Fruit fly (Drosophila melanogaster): ENCODE measurements around the gene cv.

cv gene

DNA sequence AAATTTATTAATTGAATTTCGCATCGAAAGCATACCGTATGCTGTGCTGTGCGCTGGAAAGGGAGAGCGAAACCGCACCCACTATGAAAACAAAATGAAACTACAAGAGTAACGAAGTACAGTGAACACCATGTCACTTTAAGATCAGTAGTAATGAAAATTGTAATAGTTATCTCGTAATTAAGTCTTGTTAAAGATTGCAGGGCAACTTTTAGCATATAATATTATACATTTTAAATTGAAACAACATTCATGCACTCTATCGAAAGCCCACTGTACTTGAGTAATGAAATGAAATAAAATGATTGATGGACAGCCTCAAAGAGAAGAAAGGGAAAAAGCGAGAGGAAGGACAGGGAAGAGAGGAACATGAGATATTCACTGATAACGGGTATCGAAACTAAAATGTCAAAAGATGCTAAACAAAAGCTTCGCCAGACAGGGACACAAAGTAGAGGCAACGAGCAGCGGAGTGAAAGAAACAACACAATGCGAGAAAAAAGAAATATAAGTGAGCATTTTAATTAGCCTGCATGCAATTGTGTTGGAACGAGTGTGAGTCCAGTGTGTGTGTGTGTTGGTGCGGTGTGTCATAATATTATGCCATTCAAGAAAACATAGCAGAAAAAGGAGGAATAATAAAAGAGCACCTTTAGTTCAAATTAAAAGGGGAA is 45.6 kb downstream of the cv start (continued):
- TF ChIP-seq onecut (GFP tag; IDR thresholded peaks at IDR 0.05) (peak; percentile 50), Dip3 (GFP tag; optimal IDR thresholded peaks at IDR 0.05) (peak; percentile 76), btn (GFP tag; optimal IDR thresholded peaks at IDR 0.05) (no peak), CG14441 (GFP tag; IDR thresholded peaks at IDR 0.05) (peak; percentile 83), Trl (optimal IDR thresholded peaks at IDR 0.05) (no peak), Trl (GFP tag; optimal IDR thresholded peaks at IDR 0.05) (peak; percentile 49), CG17912 (GFP tag; optimal IDR thresholded peaks at IDR 0.05) (no peak), stwl (tag; optimal IDR thresholded peaks at IDR 0.05) (no peak), chif (GFP tag; optimal IDR thresholded peaks at IDR 0.05) (peak; percentile 66 to 79), otp (GFP tag; IDR thresholded peaks at IDR 0.05) (peak; percentile 74; the same call in 2 of the 3 replicates), CG7928 (GFP tag; optimal IDR thresholded peaks at IDR 0.05) (no peak), insv (GFP tag; optimal IDR thresholded peaks at IDR 0.05) (no peak), Neu2 (GFP tag; optimal IDR thresholded peaks at IDR 0.05; ENCODE audit: borderline replicate concordance) (no peak), CG12071 (GFP tag; optimal IDR thresholded peaks at IDR 0.05) (peak; percentile 43), stc (GFP tag; IDR thresholded peaks at IDR 0.05) (peak; percentile 81), CG10147 (GFP tag; optimal IDR thresholded peaks at IDR 0.05) (peak; percentile 68), danr (GFP tag; IDR thresholded peaks at IDR 0.05) (no peak), ro (GFP tag; IDR thresholded peaks at IDR 0.05) (0 out of 2 replicates have a peak, but pooled peaks have one; percentile 13), dmrt11E (tag; optimal IDR thresholded peaks at IDR 0.05) (peak; percentile 73), CG4820 (GFP tag; optimal IDR thresholded peaks at IDR 0.05) (peak; percentile 46), bbx (GFP tag; IDR thresholded peaks at IDR 0.05; ENCODE audit: partially characterized antibody) (no peak), CG1529 (GFP tag; optimal IDR thresholded peaks at IDR 0.05) (peak; percentile 45), CG8388 (GFP tag; optimal IDR thresholded peaks at IDR 0.05) (peak; percentile 72), CG12942 (GFP tag; optimal IDR thresholded peaks at IDR 0.05) (peak; percentile 55), E2f1 (GFP tag; IDR thresholded peaks at IDR 0.05) (peak; percentile 57), CG43689 (GFP tag; IDR thresholded peaks at IDR 0.05) (0 out of 2 replicates have a peak, but pooled peaks have one; percentile 14), Nf-YC (tag; optimal IDR thresholded peaks at IDR 0.05) (peak; percentile 19), twi (tag; optimal IDR thresholded peaks at IDR 0.05) (peak; percentile 47), CG17612 (GFP tag; IDR thresholded peaks at IDR 0.05) (peak; percentile 15; the same call in 1 of the 2 replicates), Adf1 (GFP tag; IDR thresholded peaks at IDR 0.05) (0 out of 2 replicates have a peak, but pooled peaks have one; percentile 32), so (GFP tag; IDR thresholded peaks at IDR 0.05) (peak; percentile 80), corto (GFP tag; optimal IDR thresholded peaks at IDR 0.05) (peak; percentile 51), CG7271 (tag; optimal IDR thresholded peaks at IDR 0.05) (no peak), pfk (GFP tag; optimal IDR thresholded peaks at IDR 0.05) (no peak), dpn (GFP tag; optimal IDR thresholded peaks at IDR 0.05) (peak; percentile 55 to 82), Six4 (GFP tag; optimal IDR thresholded peaks at IDR 0.05) (no peak), CG3281 (GFP tag; optimal IDR thresholded peaks at IDR 0.05) (peak; percentile 67), CG8281 (tag; optimal IDR thresholded peaks at IDR 0.05) (peak; percentile 51), Doc3 (GFP tag; IDR thresholded peaks at IDR 0.05; ENCODE audit: partially characterized antibody) (no peak), sisA (GFP tag; IDR thresholded peaks at IDR 0.05) (peak; percentile 75), CG12391 (tag; optimal IDR thresholded peaks at IDR 0.05) (peak; percentile 80), CG11560 (tag; IDR thresholded peaks at IDR 0.05) (0 out of 3 replicates have a peak, but pooled peaks have one; percentile 43), CG10565 (GFP tag; optimal IDR thresholded peaks at IDR 0.05) (no peak), CG3838 (GFP tag; optimal IDR thresholded peaks at IDR 0.05) (peak; percentile 19), mld (GFP tag; IDR thresholded peaks at IDR 0.05; ENCODE audit: partially characterized antibody) (no peak), unc-4 (GFP tag; IDR thresholded peaks at IDR 0.05; ENCODE audit: partially characterized antibody) (no peak), CG31441 (GFP tag; IDR thresholded peaks at IDR 0.05) (peak; percentile 78), CG9876 (GFP tag; optimal IDR thresholded peaks at IDR 0.05) (no peak), CG32772 (GFP tag; IDR thresholded peaks at IDR 0.05) (peak; percentile 72), scrt (GFP tag; optimal IDR thresholded peaks at IDR 0.05) (peak; percentile 36)
